Fruit fly (Drosophila melanogaster) whole organism, embryonic: ENCODE results near the gene Ser.

ENCODE experiments used
- BEAF-32 ChIP-seq: fragments of 200-800 bp; sonication (Bioruptor generic); optimal IDR thresholded peaks from 3 replicates; lab custom pipeline; 2017; ENCODE audit warnings: missing biosample characterization, missing genetic modification characterization, mild to moderate bottlenecking, moderate library complexity, missing genetic modification reagents
- Blimp-1 ChIP-seq: fragments of 200-800 bp; sonication (Bioruptor generic); optimal IDR thresholded peaks from 3 replicates; lab custom pipeline; 2018; ENCODE audit warnings: missing biosample characterization, missing genetic modification characterization, mild to moderate bottlenecking, moderate library complexity, missing genetic modification reagents
- CG10267 ChIP-seq: fragments of 200-800 bp; sonication (Bioruptor generic); optimal IDR thresholded peaks from 2 replicates; lab custom pipeline; 2018; ENCODE audit warnings: missing biosample characterization, mild to moderate bottlenecking, missing genetic modification characterization, moderate library complexity
- CG10654 ChIP-seq: fragments of 200-800 bp; sonication (Bioruptor generic); optimal IDR thresholded peaks from 2 replicates; lab custom pipeline; 2016; ENCODE audit warnings: missing biosample characterization, missing genetic modification characterization
- CG10979 ChIP-seq: fragments of 200-800 bp; sonication (Bioruptor generic); optimal IDR thresholded peaks from 2 replicates; lab custom pipeline; 2018; ENCODE audit warnings: missing biosample characterization, mild to moderate bottlenecking, missing genetic modification characterization, moderate library complexity
- CG13775 ChIP-seq: fragments of 200-800 bp; sonication (Bioruptor generic); optimal IDR thresholded peaks from 3 replicates; lab custom pipeline; 2017; ENCODE audit warnings: missing biosample characterization, mild to moderate bottlenecking, missing genetic modification characterization
- CG14014 ChIP-seq: fragments of 200-800 bp; sonication (Bioruptor generic); IDR thresholded peaks from 2 replicates; pipeline ENCODE4 v1.3.6; 2022; ENCODE audit warnings: missing biosample characterization, missing genetic modification characterization
- CG15011 ChIP-seq: fragments of 200-800 bp; sonication (Bioruptor generic); optimal IDR thresholded peaks from 3 replicates; lab custom pipeline; 2018; ENCODE audit warnings: missing biosample characterization, mild to moderate bottlenecking, missing genetic modification characterization
- CG15601 ChIP-seq: fragments of 200-800 bp; sonication (Bioruptor generic); optimal IDR thresholded peaks from 3 replicates; lab custom pipeline; 2019; ENCODE audit warnings: missing biosample characterization, mild to moderate bottlenecking, missing genetic modification characterization, moderate library complexity
- CG17361 ChIP-seq: fragments of 200-800 bp; sonication (Bioruptor generic); IDR thresholded peaks from 3 replicates; pipeline ENCODE4 v1.3.6; 2022; ENCODE audit warnings: missing biosample characterization, missing genetic modification characterization
- CG2678 ChIP-seq: fragments of 200-800 bp; sonication (Bioruptor generic); optimal IDR thresholded peaks from 3 replicates; lab custom pipeline; 2019; ENCODE audit warnings: missing biosample characterization, mild to moderate bottlenecking, missing genetic modification characterization, moderate library complexity
- CG2889 ChIP-seq: fragments of 200-800 bp; sonication (Bioruptor generic); IDR thresholded peaks from 3 replicates; pipeline ENCODE4 v1.3.6; 2022; ENCODE audit warnings: missing biosample characterization, missing genetic modification characterization
- CG31441 ChIP-seq: fragments of 200-800 bp; sonication (Bioruptor generic); IDR thresholded peaks from 2 replicates; pipeline ENCODE4 v1.3.6; 2022; ENCODE audit warnings: missing biosample characterization, missing genetic modification characterization
- CG4282 ChIP-seq: fragments of 200-800 bp; sonication (Bioruptor generic); optimal IDR thresholded peaks from 2 replicates; lab custom pipeline; 2016; ENCODE audit warnings: missing biosample characterization, missing genetic modification characterization
- CG4328 ChIP-seq: fragments of 200-800 bp; sonication (Bioruptor generic); optimal IDR thresholded peaks from 3 replicates; lab custom pipeline; 2017; ENCODE audit warnings: missing biosample characterization, missing genetic modification reagents, missing genetic modification characterization
- CG4707 ChIP-seq: fragments of 200-800 bp; sonication (Bioruptor generic); optimal IDR thresholded peaks from 2 replicates; lab custom pipeline; 2018; ENCODE audit warnings: missing biosample characterization, mild to moderate bottlenecking, missing genetic modification characterization, moderate library complexity
- CG4730 ChIP-seq: fragments of 200-800 bp; sonication (Bioruptor generic); IDR thresholded peaks from 2 replicates; pipeline ENCODE4 v1.3.6; 2022; ENCODE audit warnings: missing biosample characterization, missing genetic modification characterization
- CG6272 ChIP-seq: fragments of 200-800 bp; sonication (Bioruptor generic); IDR thresholded peaks from 2 replicates; pipeline ENCODE4 v1.3.6; 2022; ENCODE audit warnings: missing biosample characterization, missing genetic modification characterization
- CG7372 ChIP-seq: fragments of 200-800 bp; sonication (Bioruptor generic); IDR thresholded peaks from 2 replicates; pipeline ENCODE4 v1.3.6; 2022; ENCODE audit warnings: missing biosample characterization, missing genetic modification characterization
- CG8924 ChIP-seq: fragments of 200-800 bp; optimal IDR thresholded peaks from 3 replicates; lab custom pipeline; 2019; ENCODE audit warnings: missing biosample characterization, mild to moderate bottlenecking, missing genetic modification characterization, moderate library complexity
- CG9215 ChIP-seq: fragments of 200-800 bp; sonication (Bioruptor generic); IDR thresholded peaks from 2 replicates; pipeline ENCODE4 v1.3.6; 2022; ENCODE audit warnings: missing biosample characterization, missing genetic modification characterization
- D19B ChIP-seq: fragments of 200-800 bp; sonication (Bioruptor generic); optimal IDR thresholded peaks from 2 replicates; lab custom pipeline; 2017; ENCODE audit warnings: missing biosample characterization, mild to moderate bottlenecking, missing genetic modification characterization
- Deaf1 ChIP-seq: fragments of 200-800 bp; optimal IDR thresholded peaks from 3 replicates; lab custom pipeline; 2019; ENCODE audit warnings: missing biosample characterization, mild to moderate bottlenecking, missing genetic modification characterization, moderate library complexity
- Gug ChIP-seq: fragments of 200-800 bp; sonication (Bioruptor generic); IDR thresholded peaks from 4 replicates; pipeline ENCODE4 v1.3.6; 2022; ENCODE audit warnings: missing biosample characterization, missing genetic modification characterization
- H2.0 ChIP-seq: fragments of 200-800 bp; sonication (Bioruptor generic); IDR thresholded peaks from 2 replicates; pipeline ENCODE4 v1.3.6; 2022; ENCODE audit warnings: missing biosample characterization, missing genetic modification characterization
- Hsf ChIP-seq: fragments of 200-800 bp; sonication (Bioruptor generic); optimal IDR thresholded peaks from 3 replicates; lab custom pipeline; 2016; ENCODE audit warnings: missing biosample characterization, missing genetic modification characterization
- Med ChIP-seq: fragments of 200-800 bp; sonication (Bioruptor generic); peaks from one replicate; lab custom pipeline; 2016; ENCODE audit warnings: missing biosample characterization, missing genetic modification characterization, mild to moderate bottlenecking, inconsistent platforms, moderate library complexity
- Nf-YB ChIP-seq: fragments of 200-800 bp; sonication (Bioruptor generic); optimal IDR thresholded peaks from 3 replicates; lab custom pipeline; 2019; ENCODE audit warnings: missing biosample characterization, mild to moderate bottlenecking, missing genetic modification characterization, moderate library complexity
- PHDP ChIP-seq: fragments of 200-800 bp; sonication (Bioruptor generic); optimal IDR thresholded peaks from 3 replicates; lab custom pipeline; 2018; ENCODE audit warnings: missing biosample characterization, mild to moderate bottlenecking, missing genetic modification characterization, moderate library complexity
- Ptx1 ChIP-seq: fragments of 200-800 bp; sonication (Bioruptor generic); IDR thresholded peaks from 2 replicates; pipeline ENCODE4 v1.3.6; 2022; ENCODE audit warnings: missing biosample characterization, missing genetic modification characterization
- Ssrp ChIP-seq: fragments of 200-800 bp; sonication (Bioruptor generic); optimal IDR thresholded peaks from 2 replicates; lab custom pipeline; 2018; ENCODE audit warnings: missing biosample characterization, mild to moderate bottlenecking, missing genetic modification characterization, moderate library complexity
- Xrp1 ChIP-seq: fragments of 200-800 bp; sonication (Bioruptor generic); IDR thresholded peaks from 2 replicates; pipeline ENCODE4 v1.3.6; 2022; ENCODE audit warnings: missing biosample characterization, missing genetic modification characterization
- cad ChIP-seq: fragments of >200 bp; optimal IDR thresholded peaks from 2 replicates; lab custom pipeline; 2017; ENCODE audit warnings: missing biosample characterization, missing genetic modification characterization
- fd96Cb ChIP-seq: fragments of 200-800 bp; sonication (Bioruptor generic); optimal IDR thresholded peaks from 2 replicates; lab custom pipeline; 2018; ENCODE audit warnings: missing biosample characterization, mild to moderate bottlenecking, missing genetic modification characterization, moderate library complexity
- gsb ChIP-seq: fragments of 200-800 bp; sonication (Bioruptor generic); IDR thresholded peaks from 2 replicates; pipeline ENCODE4 v1.3.6; 2022; ENCODE audit warnings: missing biosample characterization, missing genetic modification characterization
- h ChIP-seq: fragments of >200 bp; optimal IDR thresholded peaks from 2 replicates; lab custom pipeline; 2017
- jing ChIP-seq: fragments of 200-800 bp; sonication (Bioruptor generic); optimal IDR thresholded peaks from 2 replicates; lab custom pipeline; 2018; ENCODE audit warnings: missing biosample characterization, mild to moderate bottlenecking, missing genetic modification characterization
- lbe ChIP-seq: fragments of 200-800 bp; sonication (Bioruptor generic); optimal IDR thresholded peaks from 2 replicates; lab custom pipeline; 2016; ENCODE audit warnings: missing biosample characterization, mild to moderate bottlenecking, missing genetic modification characterization
- lola ChIP-seq, 3 experiments: fragments of >200 bp in 2 of 3; fragments of 200-800 bp in 1 of 3; sonication (Bioruptor generic) in 1 of 3; optimal IDR thresholded peaks; 2 replicates each; lab custom pipeline; 2017 to 2019; ENCODE audit warnings: missing biosample characterization in 3 of 3, missing genetic modification characterization in 3 of 3, mild to moderate bottlenecking in 1 of 3, moderate library complexity in 1 of 3
- nmo ChIP-seq: fragments of 200-800 bp; sonication (Bioruptor generic); optimal IDR thresholded peaks from 2 replicates; lab custom pipeline; 2018; ENCODE audit warnings: missing biosample characterization, mild to moderate bottlenecking, missing genetic modification characterization, moderate library complexity
- nom ChIP-seq: fragments of 200-800 bp; sonication (Bioruptor generic); optimal IDR thresholded peaks from 2 replicates; lab custom pipeline; 2017; ENCODE audit warnings: missing biosample characterization, missing genetic modification characterization, mild to moderate bottlenecking, moderate library complexity, missing genetic modification reagents
- odd ChIP-seq: fragments of 200-800 bp; sonication (Bioruptor generic); optimal IDR thresholded peaks from 2 replicates; lab custom pipeline; 2017; ENCODE audit warnings: missing biosample characterization, mild to moderate bottlenecking, missing genetic modification characterization
- pnt ChIP-seq: fragments of 200-800 bp; sonication (Bioruptor generic); optimal IDR thresholded peaks from 3 replicates; lab custom pipeline; 2016; ENCODE audit warnings: missing biosample characterization, missing genetic modification characterization
- ro ChIP-seq: fragments of 200-800 bp; sonication (Bioruptor generic); IDR thresholded peaks from 2 replicates; pipeline ENCODE4 v1.3.6; 2022; ENCODE audit warnings: missing biosample characterization, missing genetic modification characterization
- sens ChIP-seq: fragments of 200-800 bp; sonication (Bioruptor generic); peaks from one replicate; lab custom pipeline; 2016; ENCODE audit warnings: missing biosample characterization, missing genetic modification characterization
- sisA ChIP-seq: fragments of 200-800 bp; sonication (Bioruptor generic); IDR thresholded peaks from 2 replicates; pipeline ENCODE4 v1.3.6; 2022; ENCODE audit warnings: missing biosample characterization, missing genetic modification characterization
- sna ChIP-seq: fragments of 200-800 bp; sonication (Bioruptor generic); IDR thresholded peaks from 2 replicates; pipeline ENCODE4 v1.3.6; 2022; ENCODE audit warnings: missing biosample characterization, missing genetic modification characterization; ENCODE audit not compliant: partially characterized antibody
- tin ChIP-seq: fragments of 200-800 bp; sonication (Bioruptor generic); optimal IDR thresholded peaks from 3 replicates; lab custom pipeline; 2016; ENCODE audit warnings: missing biosample characterization, missing genetic modification characterization
- zfh1 ChIP-seq: fragments of 200-800 bp; sonication (Bioruptor generic); IDR thresholded peaks from 3 replicates; pipeline ENCODE4 v1.3.6; 2022; ENCODE audit warnings: missing biosample characterization, missing genetic modification characterization

Ser gene

DNA sequence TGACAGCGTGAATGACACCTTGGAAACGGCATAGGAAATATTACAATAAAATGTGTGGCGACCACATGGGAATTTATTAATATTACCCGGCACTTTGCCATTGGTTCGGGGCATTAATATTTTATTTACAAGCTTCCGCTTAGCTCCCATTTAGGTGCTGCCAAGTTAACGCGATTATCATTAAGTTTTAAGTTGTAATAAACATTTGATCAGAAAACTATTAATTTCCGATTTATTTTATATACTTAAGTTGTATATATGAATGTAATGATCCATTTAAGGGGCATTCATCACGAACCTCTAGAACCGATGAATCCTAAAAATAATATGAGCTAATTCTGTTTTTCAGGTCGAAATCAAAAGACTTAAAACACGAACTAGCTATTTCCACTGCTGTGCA lies 24.2 kb upstream of the Ser start:
- TF ChIP-seq BEAF-32 (GFP tag; lab: Kevin White, UChicago) (peak; percentile 3), sens (GFP tag; lab: Kevin White, UChicago) (peak; percentile 57), CG15011 (GFP tag; lab: Kevin White, UChicago) (no peak)

DNA sequence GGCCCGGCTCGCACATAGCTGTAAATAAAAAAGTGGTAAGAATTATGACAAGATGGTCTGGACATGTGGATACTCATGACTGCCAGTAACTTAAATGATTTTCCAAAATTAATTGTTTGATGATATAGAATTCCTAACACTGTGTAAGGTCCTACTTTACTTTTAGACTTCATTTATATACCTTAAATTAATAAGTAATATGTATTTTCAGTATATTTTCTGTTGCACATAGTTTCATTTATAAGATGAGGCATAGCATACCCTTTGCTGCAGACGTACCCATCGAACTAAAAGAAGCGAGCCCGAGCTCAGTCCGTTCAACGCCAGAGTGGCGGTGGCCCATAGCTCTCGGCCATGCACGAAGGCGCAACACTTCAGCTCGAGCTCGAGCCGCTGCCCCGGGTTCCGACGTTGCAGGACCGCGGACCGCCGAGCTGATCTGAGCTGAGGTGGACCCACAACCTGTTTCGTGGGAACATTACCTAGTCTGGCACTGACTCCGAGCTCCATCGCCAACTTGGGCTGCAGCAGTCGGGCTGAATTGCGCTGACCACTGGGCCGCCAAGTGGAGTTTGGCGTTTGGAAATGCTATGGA lies 23.5 kb upstream of the Ser start:
- TF ChIP-seq CG14014 (GFP tag; lab: Robert Waterston, UW): no peak
- TF ChIP-seq CG6272 (GFP tag; lab: Robert Waterston, UW): no peak
- TF ChIP-seq CG9215 (GFP tag; lab: Robert Waterston, UW): no peak
- TF ChIP-seq CG13775 (GFP tag; lab: Kevin White, UChicago): no peak
- no peak for TF ChIP-seq CG7372 (GFP tag; lab: Robert Waterston, UW)
- TF ChIP-seq Hsf (GFP tag; lab: Kevin White, UChicago): no peak
- no peak for TF ChIP-seq CG4707
- TF ChIP-seq cad (GFP tag; lab: Kevin White, UChicago): no peak
- TF ChIP-seq CG10267: peak; percentile 12
- peak; percentile 49 for TF ChIP-seq D19B (GFP tag; lab: Kevin White, UChicago)
- TF ChIP-seq Ptx1 (GFP tag; lab: Robert Waterston, UW): no peak
- TF ChIP-seq Deaf1: peak; percentile 30
- no peak for TF ChIP-seq PHDP (tag; lab: Kevin White, UChicago)
- TF ChIP-seq Gug: no peak
- TF ChIP-seq zfh1 (GFP tag; lab: Robert Waterston, UW): no peak
- no peak for TF ChIP-seq sna
- TF ChIP-seq lola (GFP tag; optimal IDR thresholded peaks at IDR 0.05; lab: Kevin White, UChicago): peak in 1 of 3 experiments; percentile 55
- peak; percentile 24 for TF ChIP-seq CG15601
- TF ChIP-seq CG10979 (tag; lab: Kevin White, UChicago): peak; percentile 55
- no peak for TF ChIP-seq h (lab: Kevin White, UChicago)
- TF ChIP-seq nom (GFP tag; lab: Kevin White, UChicago): peak; percentile 45
- TF ChIP-seq Blimp-1 (GFP tag; lab: Kevin White, UChicago): peak; percentile 22
- TF ChIP-seq Med (GFP tag; lab: Kevin White, UChicago): peak; percentile 16
- no peak for TF ChIP-seq pnt (GFP tag; lab: Kevin White, UChicago)
- 0 out of 2 replicates have a peak, but pooled peaks have one; percentile 35 for TF ChIP-seq CG31441 (GFP tag; lab: Robert Waterston, UW)
- peak; percentile 17 for TF ChIP-seq CG2678 (tag; lab: Kevin White, UChicago)
- TF ChIP-seq Xrp1 (GFP tag; lab: Robert Waterston, UW): peak; percentile 18; the same call in 1 of the 2 replicates
- no peak for TF ChIP-seq CG4730 (GFP tag; lab: Robert Waterston, UW)
- TF ChIP-seq CG2889 (GFP tag; lab: Robert Waterston, UW): no peak
- no peak for TF ChIP-seq sisA
- TF ChIP-seq nmo (GFP tag; lab: Kevin White, UChicago): peak; percentile 36
- no peak for TF ChIP-seq CG4282 (GFP tag; lab: Kevin White, UChicago)
- peak; percentile 41 for TF ChIP-seq lbe (GFP tag; lab: Kevin White, UChicago)
- TF ChIP-seq gsb: no peak
- 0 out of 3 replicates have a peak, but pooled peaks have one; percentile 30 for TF ChIP-seq CG17361
- no peak for TF ChIP-seq CG4328 (GFP tag; lab: Kevin White, UChicago)
- no peak for TF ChIP-seq tin (GFP tag; lab: Kevin White, UChicago)
- no peak for TF ChIP-seq CG10654 (GFP tag; lab: Kevin White, UChicago)
- 0 out of 2 replicates have a peak, but pooled peaks have one; percentile 6 for TF ChIP-seq H2.0
- TF ChIP-seq ro (GFP tag; lab: Robert Waterston, UW): no peak
- no peak for TF ChIP-seq jing (GFP tag; lab: Kevin White, UChicago)
- peak; percentile 0 for TF ChIP-seq Ssrp (tag; lab: Kevin White, UChicago)
- no peak for TF ChIP-seq Nf-YB (GFP tag; lab: Kevin White, UChicago)
- peak; percentile 20 for TF ChIP-seq fd96Cb (tag; lab: Kevin White, UChicago)
- TF ChIP-seq odd (GFP tag; lab: Kevin White, UChicago): no peak
- no peak for TF ChIP-seq CG8924 (tag; lab: Kevin White, UChicago)
